Worm (Caenorhabditis elegans) whole organism, mixed stage, embryonic: ENCODE measurements around the gene Y26E6A.2.

Experiments used
- M03D4.4 ChIP-seq: sonication (generic microtip); optimal IDR thresholded peaks from 2 replicates; lab custom pipeline; 2017; ENCODE audit warnings: mild to moderate bottlenecking, missing genetic modification characterization, missing compliant biosample characterization
- blmp-1 ChIP-seq: fragments of 150-350 bp; optimal IDR thresholded peaks from 2 replicates; lab custom pipeline; 2014; ENCODE audit warnings: missing biosample characterization, missing genetic modification characterization
- nhr-2 ChIP-seq: fragments of 150-350 bp; optimal IDR thresholded peaks from 2 replicates; lab custom pipeline; 2014; ENCODE audit warnings: missing biosample characterization, missing genetic modification characterization
- pha-4 ChIP-seq: fragments of 150-350 bp; optimal IDR thresholded peaks from 2 replicates; lab custom pipeline; 2018; ENCODE audit warnings: missing biosample characterization, missing genetic modification reagents, missing genetic modification characterization
- unc-120 ChIP-seq: sonication (generic microtip); optimal IDR thresholded peaks from 2 replicates; lab custom pipeline; 2017; ENCODE audit warnings: missing genetic modification characterization, missing compliant biosample characterization; ENCODE audit not compliant: poor library complexity, severe bottlenecking
- unc-62 ChIP-seq: fragments of 150-350 bp; optimal IDR thresholded peaks from 2 replicates; lab custom pipeline; 2014; ENCODE audit warnings: missing biosample characterization, missing genetic modification reagents, missing genetic modification characterization
- zip-8 ChIP-seq: fragments of 150-350 bp; optimal IDR thresholded peaks from 2 replicates; lab custom pipeline; 2014; ENCODE audit warnings: missing biosample characterization, missing genetic modification characterization

Y26E6A.2 gene

ce11 chrX:13871110-13871509, 43.1 kb downstream of the Y26E6A.2 start:
- TF ChIP-seq unc-62 (GFP tag; lab: Kevin White, UChicago) (peak; percentile 58), pha-4 (tag; lab: Kevin White, UChicago) (no peak)

ce11 chrX:13864191-13864590, 50.0 kb downstream of the Y26E6A.2 start, which contains the start of gene M03B6.3:
TSS of gene M03B6.3 (minus strand) at chrX:13864292.
- no peak for TF ChIP-seq nhr-2
- TF ChIP-seq M03D4.4 (tag; lab: Kevin White, UChicago), result no peak
- TF ChIP-seq unc-120 (tag; lab: Kevin White, UChicago), result no peak
- peak; percentile 83 for TF ChIP-seq blmp-1 (tag; lab: Kevin White, UChicago)
- no peak for TF ChIP-seq zip-8 (tag; lab: Kevin White, UChicago)
- TF ChIP-seq, all 35 proteins: peak for 1
